Worm (Caenorhabditis elegans) whole organism, L4 larva: Measurements from ENCODE around the gene T14B1.1.

ENCODE experiments used
- D1046.2 ChIP-seq: fragments of 200-800 bp; sonication (Bioruptor generic); IDR thresholded peaks from 2 replicates; pipeline ENCODE4 v1.3.6; 2022; ENCODE audit warnings: missing genetic modification characterization, missing compliant biosample characterization
- F10B5.3 ChIP-seq: sonication (generic microtip); optimal IDR thresholded peaks from 2 replicates; lab custom pipeline; 2016; ENCODE audit warnings: mild to moderate bottlenecking, missing genetic modification characterization, missing compliant biosample characterization
- F49E8.2 ChIP-seq: sonication (generic microtip); optimal IDR thresholded peaks from 2 replicates; lab custom pipeline; 2016; ENCODE audit warnings: missing compliant biosample characterization, mild to moderate bottlenecking, missing genetic modification characterization, borderline replicate concordance
- R02D3.7 ChIP-seq: fragments of 150-350 bp; sonication (generic microtip); optimal IDR thresholded peaks from 3 replicates; lab custom pipeline; 2014; ENCODE audit warnings: missing biosample characterization, missing genetic modification characterization
- Y48G9A.11 ChIP-seq: fragments of 200-800 bp; sonication (Bioruptor generic); IDR thresholded peaks from 2 replicates; pipeline ENCODE4 v1.3.6; 2022; ENCODE audit warnings: missing genetic modification reagents, missing genetic modification characterization, missing compliant biosample characterization
- Y75B8A.6 ChIP-seq: fragments of 200-800 bp; sonication (Bioruptor generic); IDR thresholded peaks from 2 replicates; pipeline ENCODE4 v1.3.6; 2022; ENCODE audit warnings: missing genetic modification reagents, missing genetic modification characterization, missing compliant biosample characterization
- ZK337.2 ChIP-seq: fragments of 200-800 bp; sonication (Bioruptor generic); IDR thresholded peaks from 2 replicates; pipeline ENCODE4 v1.3.6; 2022; ENCODE audit warnings: missing genetic modification reagents, missing genetic modification characterization, missing compliant biosample characterization
- ZK546.5 ChIP-seq, 2 experiments: sonication (generic microtip); optimal IDR thresholded peaks; 2 replicates each; lab custom pipeline; 2017; ENCODE audit warnings: missing biosample characterization in 2 of 2, missing genetic modification characterization in 2 of 2
- aha-1 ChIP-seq: fragments of 150-350 bp; peaks from one replicate; lab custom pipeline; 2014; ENCODE audit warnings: missing biosample characterization, missing genetic modification characterization
- aly-2 ChIP-seq: sonication (generic microtip); optimal IDR thresholded peaks from 2 replicates; lab custom pipeline; 2018; ENCODE audit warnings: missing biosample characterization, missing genetic modification characterization
- ama-1 ChIP-seq: fragments of 150-350 bp; optimal IDR thresholded peaks from 2 replicates; lab custom pipeline; 2014; ENCODE audit warnings: inconsistent platforms, mixed read lengths
- ceh-32 ChIP-seq: sonication (generic microtip); optimal IDR thresholded peaks from 2 replicates; lab custom pipeline; 2016; ENCODE audit warnings: mild to moderate bottlenecking, missing genetic modification characterization, missing compliant biosample characterization; ENCODE audit not compliant: poor library complexity
- ces-1 ChIP-seq: fragments of 150-350 bp; sonication (generic microtip); optimal IDR thresholded peaks from 4 replicates; lab custom pipeline; 2014; ENCODE audit warnings: missing biosample characterization, missing genetic modification reagents, missing genetic modification characterization
- daf-16 ChIP-seq, 3 experiments: sonication (generic microtip); optimal IDR thresholded peaks; 2 replicates each; lab custom pipeline; 2016 to 2017; ENCODE audit warnings: missing genetic modification characterization in 3 of 3, missing genetic modification reagents in 3 of 3, mild to moderate bottlenecking in 2 of 3, missing compliant biosample characterization in 2 of 3, missing biosample characterization in 1 of 3, moderate library complexity in 1 of 3
- dmd-6 ChIP-seq: fragments of 200-800 bp; sonication (Bioruptor generic); IDR thresholded peaks from 2 replicates; pipeline ENCODE4 v1.3.6; 2022; ENCODE audit warnings: missing genetic modification reagents, missing genetic modification characterization, missing compliant biosample characterization
- egl-27 ChIP-seq: sonication (generic microtip); optimal IDR thresholded peaks from 3 replicates; lab custom pipeline; 2017; ENCODE audit warnings: missing biosample characterization, missing genetic modification reagents, missing genetic modification characterization
- gei-8 ChIP-seq: fragments of 200-800 bp; sonication (Bioruptor generic); optimal IDR thresholded peaks from 2 replicates; lab custom pipeline; 2018; ENCODE audit warnings: mild to moderate bottlenecking, missing genetic modification characterization, missing compliant biosample characterization
- hmg-1.1 ChIP-seq: fragments of 200-800 bp; sonication (Bioruptor generic); IDR thresholded peaks from 2 replicates; pipeline ENCODE4 v1.3.6; 2022; ENCODE audit warnings: missing genetic modification reagents, missing genetic modification characterization, missing compliant biosample characterization
- lim-7 ChIP-seq: fragments of 200-800 bp; sonication (Bioruptor generic); IDR thresholded peaks from 2 replicates; pipeline ENCODE4 v1.3.6; 2022; ENCODE audit warnings: missing genetic modification characterization, missing compliant biosample characterization
- lin-13 ChIP-seq: fragments of 150-350 bp; optimal IDR thresholded peaks from 2 replicates; lab custom pipeline; 2014; ENCODE audit warnings: missing biosample characterization, missing genetic modification reagents, missing genetic modification characterization
- lin-15B ChIP-seq: fragments of 150-350 bp; sonication (generic microtip); optimal IDR thresholded peaks from 3 replicates; lab custom pipeline; 2014; ENCODE audit warnings: missing biosample characterization, missing genetic modification characterization
- lir-3 ChIP-seq: sonication (generic microtip); optimal IDR thresholded peaks from 2 replicates; lab custom pipeline; 2016; ENCODE audit warnings: mild to moderate bottlenecking, missing genetic modification characterization, missing compliant biosample characterization
- lsy-2 ChIP-seq, 2 experiments: fragments of 150-350 bp in 1 of 2; sonication (generic microtip) in 1 of 2; optimal IDR thresholded peaks; 2 replicates each; lab custom pipeline; 2014 to 2017; ENCODE audit warnings: missing biosample characterization in 2 of 2, missing genetic modification characterization in 2 of 2
- madf-5 ChIP-seq, 2 experiments: fragments of 200-800 bp; sonication (Bioruptor generic); IDR thresholded peaks; 2 replicates each; pipeline ENCODE4 v1.3.6; 2022; ENCODE audit warnings: missing compliant biosample characterization in 2 of 2, missing genetic modification characterization in 2 of 2
- mdl-1 ChIP-seq, 2 experiments: fragments of 150-350 bp in 1 of 2; sonication (generic microtip) in 1 of 2; optimal IDR thresholded peaks; 2 replicates each; lab custom pipeline; 2014 to 2017; ENCODE audit warnings: missing biosample characterization in 2 of 2, missing genetic modification characterization in 2 of 2
- mdt-29 ChIP-seq: fragments of 200-800 bp; sonication (Bioruptor generic); IDR thresholded peaks from 2 replicates; pipeline ENCODE4 v1.3.6; 2022; ENCODE audit warnings: missing genetic modification reagents, missing genetic modification characterization, missing compliant biosample characterization
- mes-2 ChIP-seq: sonication (generic microtip); optimal IDR thresholded peaks from 2 replicates; lab custom pipeline; 2016; ENCODE audit warnings: missing genotype, mild to moderate bottlenecking, missing genetic modification characterization, missing compliant biosample characterization; ENCODE audit not compliant: poor library complexity, severe bottlenecking
- mxl-2 ChIP-seq: fragments of 200-800 bp; sonication (Bioruptor generic); conservative IDR thresholded peaks from 2 replicates; pipeline ENCODE4 v1.3.6; 2022; ENCODE audit warnings: missing genetic modification reagents, missing genetic modification characterization, missing compliant biosample characterization
- mxl-3 ChIP-seq: fragments of 200-800 bp; sonication (Bioruptor generic); optimal IDR thresholded peaks from 2 replicates; lab custom pipeline; 2018; ENCODE audit warnings: mild to moderate bottlenecking, missing genetic modification characterization, missing compliant biosample characterization
- nhr-25 ChIP-seq: sonication (generic microtip); optimal IDR thresholded peaks from 2 replicates; lab custom pipeline; 2017; ENCODE audit warnings: missing genetic modification characterization, mild to moderate bottlenecking, missing compliant biosample characterization, antibody characterized with exemption, moderate library complexity, borderline replicate concordance; ENCODE audit not compliant: insufficient read depth
- nhr-41 ChIP-seq: fragments of 200-800 bp; sonication (Bioruptor generic); IDR thresholded peaks from 2 replicates; pipeline ENCODE4 v1.3.6; 2022; ENCODE audit warnings: missing genetic modification reagents, missing genetic modification characterization, missing compliant biosample characterization
- nhr-48 ChIP-seq: sonication (generic microtip); optimal IDR thresholded peaks from 2 replicates; lab custom pipeline; 2016; ENCODE audit warnings: mild to moderate bottlenecking, missing genetic modification characterization, missing compliant biosample characterization
- pqm-1 ChIP-seq: sonication (generic microtip); optimal IDR thresholded peaks from 2 replicates; lab custom pipeline; 2017; ENCODE audit warnings: missing biosample characterization, missing genetic modification characterization
- sdz-12 ChIP-seq: fragments of 200-800 bp; sonication (Bioruptor generic); optimal IDR thresholded peaks from 2 replicates; lab custom pipeline; 2018; ENCODE audit warnings: mild to moderate bottlenecking, missing genetic modification characterization, missing compliant biosample characterization
- skn-1 ChIP-seq: fragments of 150-350 bp; optimal IDR thresholded peaks from 2 replicates; lab custom pipeline; 2014; ENCODE audit warnings: missing biosample characterization, missing genetic modification characterization
- snpc-4 ChIP-seq: fragments of 150-350 bp; optimal IDR thresholded peaks from 2 replicates; lab custom pipeline; 2014; ENCODE audit warnings: missing biosample characterization, missing genetic modification characterization
- spr-1 ChIP-seq: sonication (generic microtip); optimal IDR thresholded peaks from 2 replicates; lab custom pipeline; 2016; ENCODE audit warnings: mild to moderate bottlenecking, missing genetic modification characterization, missing compliant biosample characterization
- tag-97 ChIP-seq: fragments of 200-800 bp; sonication (Bioruptor generic); IDR thresholded peaks from 2 replicates; pipeline ENCODE4 v1.3.6; 2022; ENCODE audit warnings: missing genetic modification characterization, missing compliant biosample characterization
- tra-1 ChIP-seq: fragments of 200-800 bp; sonication (Bioruptor generic); IDR thresholded peaks from 2 replicates; pipeline ENCODE4 v1.3.6; 2022; ENCODE audit warnings: missing genetic modification reagents, missing genetic modification characterization, missing compliant biosample characterization
- unc-39 ChIP-seq: sonication (generic microtip); optimal IDR thresholded peaks from 2 replicates; lab custom pipeline; 2017; ENCODE audit warnings: missing biosample characterization, missing genetic modification characterization
- unc-62 ChIP-seq, 3 experiments: fragments of 150-350 bp in 1 of 3; sonication (generic microtip); optimal IDR thresholded peaks in 2 of 3; peaks in 1 of 3; 1 replicate in 1 of 3; 2 replicates in 2 of 3; lab custom pipeline; 2014 to 2017; ENCODE audit warnings: missing biosample characterization in 3 of 3, missing genetic modification characterization in 3 of 3, missing genetic modification reagents in 3 of 3, missing genotype in 1 of 3
- vab-7 ChIP-seq: fragments of 200-800 bp; sonication (Bioruptor generic); IDR thresholded peaks from 2 replicates; pipeline ENCODE4 v1.3.6; 2022; ENCODE audit warnings: missing genetic modification reagents, missing genetic modification characterization, missing compliant biosample characterization
- zag-1 ChIP-seq: fragments of 150-350 bp; optimal IDR thresholded peaks from 2 replicates; lab custom pipeline; 2014; ENCODE audit warnings: missing biosample characterization, missing genetic modification characterization
- zfp-3 ChIP-seq: fragments of 200-800 bp; sonication (Bioruptor generic); conservative IDR thresholded peaks from 2 replicates; pipeline ENCODE4 v1.3.6; 2022; ENCODE audit warnings: missing genetic modification reagents, missing genetic modification characterization, missing compliant biosample characterization
- ztf-11 ChIP-seq: fragments of 150-350 bp; optimal IDR thresholded peaks from 2 replicates; lab custom pipeline; 2014; ENCODE audit warnings: missing biosample characterization, missing genetic modification characterization

The T14B1.1 gene

ce11 chrX:9679427-9679826 lies 10.9 kb upstream of the T14B1.1 start (continued):
- TF ChIP-seq vab-7 (no peak), madf-5 (GFP tag; IDR thresholded peaks at IDR 0.05; lab: Robert Waterston, UW) (no peak), D1046.2 (no peak), ZK546.5 (tag; optimal IDR thresholded peaks at IDR 0.05; lab: Kevin White, UChicago) (no peak), gei-8 (no peak), egl-27 (no peak), ama-1 (lab: Kevin White, UChicago) (no peak), F49E8.2 (tag; lab: Kevin White, UChicago) (no peak), mdl-1 (tag; optimal IDR thresholded peaks at IDR 0.05; lab: Kevin White, UChicago) (no peak), lin-15B (tag; lab: Kevin White, UChicago) (no peak), dmd-6 (0 out of 2 replicates have a peak, but pooled peaks have one; percentile 15), hmg-1.1 (GFP tag; lab: Robert Waterston, UW) (no peak), skn-1 (tag; lab: Kevin White, UChicago) (no peak), nhr-25 (no peak), lsy-2 (tag; optimal IDR thresholded peaks at IDR 0.05; lab: Kevin White, UChicago) (no peak), mxl-2 (GFP tag; lab: Robert Waterston, UW) (no peak), Y48G9A.11 (GFP tag; lab: Robert Waterston, UW) (no peak), sdz-12 (GFP tag; lab: Kevin White, UChicago) (no peak), nhr-41 (GFP tag; lab: Robert Waterston, UW) (no peak)

- TF ChIP-seq tag-97 (GFP tag; lab: Robert Waterston, UW) = 0 out of 2 replicates have a peak, but pooled peaks have one; percentile 54
- no peak for TF ChIP-seq mdt-29 (GFP tag; lab: Robert Waterston, UW)
- no peak for TF ChIP-seq egl-27
- TF ChIP-seq lir-3 (tag; lab: Kevin White, UChicago) = no peak
- peak in 1 of 2 experiments; percentile 91 for TF ChIP-seq unc-62 (GFP tag; optimal IDR thresholded peaks at IDR 0.05 in 1 of 2; lab: Kevin White, UChicago)
- TF ChIP-seq unc-62 (tag; optimal IDR thresholded peaks at IDR 0.05; lab: Kevin White, UChicago) = no peak
- TF ChIP-seq ZK337.2 (GFP tag; lab: Robert Waterston, UW) = no peak
- no peak for TF ChIP-seq nhr-48 (tag; lab: Kevin White, UChicago)
- TF ChIP-seq ztf-11 (tag; lab: Kevin White, UChicago) = no peak
- TF ChIP-seq lin-13 (GFP tag; lab: Kevin White, UChicago) = no peak
Measured at ce11 chrX:9677927-9678326, 9.4 kb upstream of the T14B1.1 start.

ce11 chrX:9676788-9677454 lies 8.4 kb upstream of the T14B1.1 start:
- TF ChIP-seq hmg-1.1 (GFP tag; lab: Robert Waterston, UW) (no peak), mdl-1 (tag; optimal IDR thresholded peaks at IDR 0.05; lab: Kevin White, UChicago) (no peak), zag-1 (no peak), ces-1 (GFP tag; lab: Kevin White, UChicago) (no peak), sdz-12 (GFP tag; lab: Kevin White, UChicago) (no peak), unc-39 (tag; lab: Kevin White, UChicago) (no peak), F10B5.3 (tag; lab: Kevin White, UChicago) (no peak), mxl-3 (GFP tag; lab: Kevin White, UChicago) (no peak), zfp-3 (GFP tag; lab: Robert Waterston, UW) (no peak), aly-2 (tag; lab: Kevin White, UChicago) (no peak), aha-1 (tag; lab: Kevin White, UChicago) (peak; percentile 95), lin-15B (tag; lab: Kevin White, UChicago) (no peak), daf-16 (GFP tag; optimal IDR thresholded peaks at IDR 0.05; lab: Kevin White, UChicago) (no peak), daf-16 (tag; optimal IDR thresholded peaks at IDR 0.05; lab: Kevin White, UChicago) (peak; percentile 93), spr-1 (tag; lab: Kevin White, UChicago) (no peak), R02D3.7 (no peak), ama-1 (lab: Kevin White, UChicago) (no peak), lir-3 (tag; lab: Kevin White, UChicago) (no peak), mes-2 (tag; lab: Kevin White, UChicago) (no peak), ceh-32 (tag; lab: Kevin White, UChicago) (no peak), skn-1 (tag; lab: Kevin White, UChicago) (no peak), pqm-1 (tag; lab: Kevin White, UChicago) (peak; percentile 64), snpc-4 (no peak), lim-7 (GFP tag; lab: Robert Waterston, UW) (no peak), nhr-41 (GFP tag; lab: Robert Waterston, UW) (no peak), madf-5 (GFP tag; IDR thresholded peaks at IDR 0.05; lab: Robert Waterston, UW) (no peak), unc-62 (GFP tag; optimal IDR thresholded peaks at IDR 0.05 in 1 of 2; lab: Kevin White, UChicago) (peak in 1 of 2 experiments; percentile 27), unc-62 (tag; optimal IDR thresholded peaks at IDR 0.05; lab: Kevin White, UChicago) (no peak), tra-1 (no peak), Y75B8A.6 (GFP tag; lab: Robert Waterston, UW) (no peak)
